Worm (Caenorhabditis elegans): ENCODE data around the gene cyp-34A5.

DNA sequence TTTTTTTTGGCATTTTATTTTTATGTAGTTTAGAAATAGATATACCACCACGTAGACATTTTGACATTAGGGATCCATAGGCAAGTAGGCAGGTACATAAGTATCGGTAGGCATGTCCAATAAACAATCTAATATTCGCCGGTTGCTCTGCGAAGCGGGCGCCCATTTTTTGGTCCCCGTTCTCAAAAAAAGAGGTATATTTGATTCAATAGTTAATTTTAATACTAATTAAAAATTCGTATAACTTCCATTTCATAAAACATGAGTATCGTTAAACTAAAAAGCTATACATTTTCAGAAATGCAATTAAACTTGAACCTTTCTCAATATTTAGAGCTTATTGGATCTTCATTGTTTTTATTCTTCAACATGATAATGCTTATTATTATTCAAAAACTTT is 19.5 kb upstream of the cyp-34A5 start, which contains the start of gene str-83:
- TF ChIP-seq F10E7.11 (tag; optimal IDR thresholded peaks at IDR 0.05) (no peak), F22D6.2 (tag; optimal IDR thresholded peaks at IDR 0.05) (no peak)
